Fruit fly (Drosophila melanogaster) whole organism, embryonic: Measurements from ENCODE around the gene tHMG1.
A peak's percentile ranks its signal among the peaks of the same experiment; 100 is the strongest.

Experiments used
- CG10462 ChIP-seq: fragments of 200-800 bp; sonication (Bioruptor generic); optimal IDR thresholded peaks from 2 replicates; lab custom pipeline; 2016; ENCODE audit warnings: missing biosample characterization, missing genetic modification characterization
- CG6813 ChIP-seq: fragments of 200-800 bp; sonication (Bioruptor generic); optimal IDR thresholded peaks from 2 replicates; lab custom pipeline; 2017; ENCODE audit warnings: missing biosample characterization, missing genetic modification characterization, mild to moderate bottlenecking, moderate library complexity, missing genetic modification reagents
- CG8478 ChIP-seq: fragments of >200 bp; optimal IDR thresholded peaks from 2 replicates; lab custom pipeline; 2018
- crc ChIP-seq: fragments of 200-800 bp; sonication (Bioruptor generic); optimal IDR thresholded peaks from 2 replicates; lab custom pipeline; 2016; ENCODE audit warnings: missing biosample characterization, missing genetic modification characterization
- peb ChIP-seq: fragments of 200-800 bp; sonication (Bioruptor generic); IDR thresholded peaks from 2 replicates; pipeline ENCODE4 v1.3.6; 2022; ENCODE audit warnings: missing biosample characterization, missing genetic modification characterization

dm6 chr3R:22494523-22495309 lies 3.1 kb downstream of the tHMG1 start:
- no peak for TF ChIP-seq CG10462 (GFP tag; lab: Kevin White, UChicago)
- no peak for TF ChIP-seq peb (GFP tag; lab: Robert Waterston, UW)
- no peak for TF ChIP-seq CG6813
- TF ChIP-seq CG8478: peak; percentile 45
- TF ChIP-seq crc (GFP tag; lab: Kevin White, UChicago): no peak
